Fruit fly (Drosophila melanogaster) whole organism, embryonic: ENCODE measurements around the gene Grik.
A peak's percentile ranks its signal among the peaks of the same experiment; 100 is the strongest.

Experiments used
- B-H1 ChIP-seq: fragments of 200-800 bp; sonication (Bioruptor generic); IDR thresholded peaks from 3 replicates; pipeline ENCODE4 v1.3.6; 2022; ENCODE audit warnings: missing biosample characterization, missing genetic modification characterization
- B-H2 ChIP-seq: fragments of 200-800 bp; sonication (Bioruptor generic); optimal IDR thresholded peaks from 2 replicates; lab custom pipeline; 2018; ENCODE audit warnings: missing biosample characterization, mild to moderate bottlenecking, missing genetic modification characterization
- CG10979 ChIP-seq: fragments of 200-800 bp; sonication (Bioruptor generic); optimal IDR thresholded peaks from 2 replicates; lab custom pipeline; 2018; ENCODE audit warnings: missing biosample characterization, mild to moderate bottlenecking, missing genetic modification characterization, moderate library complexity
- CG11085 ChIP-seq: fragments of 200-800 bp; sonication (Bioruptor generic); IDR thresholded peaks from 2 replicates; pipeline ENCODE4 v1.3.6; 2022; ENCODE audit warnings: missing biosample characterization, missing genetic modification characterization
- CG11398 ChIP-seq: fragments of 200-800 bp; sonication (Bioruptor generic); optimal IDR thresholded peaks from 2 replicates; lab custom pipeline; 2016; ENCODE audit warnings: missing biosample characterization, missing genetic modification characterization
- CG12155 ChIP-seq: fragments of 200-800 bp; sonication (Bioruptor generic); optimal IDR thresholded peaks from 3 replicates; lab custom pipeline; 2016; ENCODE audit warnings: missing biosample characterization, missing genetic modification characterization
- CG13894 ChIP-seq: fragments of 200-800 bp; sonication (Bioruptor generic); optimal IDR thresholded peaks from 3 replicates; lab custom pipeline; 2018; ENCODE audit warnings: missing biosample characterization, mild to moderate bottlenecking, missing genetic modification characterization, moderate library complexity
- CG14014 ChIP-seq: fragments of 200-800 bp; sonication (Bioruptor generic); IDR thresholded peaks from 2 replicates; pipeline ENCODE4 v1.3.6; 2022; ENCODE audit warnings: missing biosample characterization, missing genetic modification characterization
- CG14441 ChIP-seq: fragments of 200-800 bp; sonication (Bioruptor generic); IDR thresholded peaks from 2 replicates; pipeline ENCODE4 v1.3.6; 2022; ENCODE audit warnings: missing biosample characterization, missing genetic modification characterization
- CG14710 ChIP-seq: fragments of 200-800 bp; sonication (Bioruptor generic); optimal IDR thresholded peaks from 3 replicates; lab custom pipeline; 2019; ENCODE audit warnings: missing biosample characterization, mild to moderate bottlenecking, missing genetic modification characterization, moderate library complexity
- CG15269 ChIP-seq: fragments of 200-800 bp; sonication (Bioruptor generic); optimal IDR thresholded peaks from 2 replicates; lab custom pipeline; 2018; ENCODE audit warnings: missing biosample characterization, mild to moderate bottlenecking, missing genetic modification characterization, moderate library complexity
- CG17568 ChIP-seq: fragments of 200-800 bp; sonication (Bioruptor generic); optimal IDR thresholded peaks from 2 replicates; lab custom pipeline; 2018; ENCODE audit warnings: missing biosample characterization, mild to moderate bottlenecking, missing genetic modification characterization, moderate library complexity
- CG18599 ChIP-seq: fragments of 200-800 bp; sonication (Bioruptor generic); optimal IDR thresholded peaks from 3 replicates; lab custom pipeline; 2017; ENCODE audit warnings: missing biosample characterization, missing genetic modification characterization, mild to moderate bottlenecking, moderate library complexity, missing genetic modification reagents
- CG30403 ChIP-seq: fragments of 200-800 bp; sonication (Bioruptor generic); optimal IDR thresholded peaks from 3 replicates; lab custom pipeline; 2016; ENCODE audit warnings: missing biosample characterization, missing genetic modification characterization
- CG31365 ChIP-seq: fragments of 200-800 bp; sonication (Bioruptor generic); optimal IDR thresholded peaks from 2 replicates; lab custom pipeline; 2018; ENCODE audit warnings: missing biosample characterization, mild to moderate bottlenecking, missing genetic modification characterization
- CG3281 ChIP-seq: fragments of 200-800 bp; sonication (Bioruptor generic); optimal IDR thresholded peaks from 3 replicates; lab custom pipeline; 2017; ENCODE audit warnings: missing biosample characterization, mild to moderate bottlenecking, missing genetic modification characterization
- CG5180 ChIP-seq: fragments of 200-800 bp; sonication (Bioruptor generic); optimal IDR thresholded peaks from 3 replicates; lab custom pipeline; 2017; ENCODE audit warnings: missing biosample characterization, missing genetic modification characterization, mild to moderate bottlenecking, moderate library complexity, missing genetic modification reagents
- CG7839 ChIP-seq: fragments of 200-800 bp; sonication (Bioruptor generic); optimal IDR thresholded peaks from 3 replicates; lab custom pipeline; 2018; ENCODE audit warnings: missing biosample characterization, mild to moderate bottlenecking, missing genetic modification characterization, moderate library complexity
- D19B ChIP-seq: fragments of 200-800 bp; sonication (Bioruptor generic); optimal IDR thresholded peaks from 2 replicates; lab custom pipeline; 2017; ENCODE audit warnings: missing biosample characterization, mild to moderate bottlenecking, missing genetic modification characterization
- Dbx ChIP-seq: fragments of 200-800 bp; sonication (Bioruptor generic); IDR thresholded peaks from 3 replicates; pipeline ENCODE4 v1.3.6; 2022; ENCODE audit warnings: missing biosample characterization, missing genetic modification characterization
- Doc3 ChIP-seq: fragments of 200-800 bp; sonication (Bioruptor generic); IDR thresholded peaks from 3 replicates; pipeline ENCODE4 v1.3.6; 2022; ENCODE audit warnings: missing biosample characterization, missing genetic modification characterization; ENCODE audit not compliant: partially characterized antibody
- Dp ChIP-seq: fragments of 200-800 bp; sonication (Bioruptor generic); optimal IDR thresholded peaks from 2 replicates; lab custom pipeline; 2018; ENCODE audit warnings: missing biosample characterization, mild to moderate bottlenecking, missing genetic modification characterization, moderate library complexity
- Eip74EF ChIP-seq, 2 experiments: fragments of 200-800 bp in 1 of 2; fragments of >200 bp in 1 of 2; sonication (Bioruptor generic) in 1 of 2; optimal IDR thresholded peaks; 2 replicates each; lab custom pipeline; 2017 to 2019; ENCODE audit warnings: missing biosample characterization in 2 of 2, missing genetic modification characterization in 2 of 2, mild to moderate bottlenecking in 1 of 2, moderate library complexity in 1 of 2
- GATAe ChIP-seq: fragments of 200-800 bp; sonication (Bioruptor generic); conservative IDR thresholded peaks from 2 replicates; pipeline ENCODE4 v1.3.6; 2022; ENCODE audit warnings: missing biosample characterization, missing genetic modification characterization
- HLH4C ChIP-seq: fragments of 200-800 bp; sonication (Bioruptor generic); IDR thresholded peaks from 3 replicates; pipeline ENCODE4 v1.3.6; 2022; ENCODE audit warnings: missing biosample characterization, missing genetic modification characterization; ENCODE audit not compliant: partially characterized antibody
- HmgZ ChIP-seq: fragments of 200-800 bp; sonication (Bioruptor generic); optimal IDR thresholded peaks from 2 replicates; lab custom pipeline; 2018; ENCODE audit warnings: missing biosample characterization, mild to moderate bottlenecking, missing genetic modification characterization
- Hmr ChIP-seq: fragments of 200-800 bp; sonication (Bioruptor generic); optimal IDR thresholded peaks from 3 replicates; lab custom pipeline; 2017; ENCODE audit warnings: mild to moderate bottlenecking, missing biosample characterization, missing genetic modification reagents, missing genetic modification characterization
- Lpt ChIP-seq: fragments of >200 bp; optimal IDR thresholded peaks from 2 replicates; lab custom pipeline; 2018; ENCODE audit warnings: missing biosample characterization, missing genetic modification characterization
- NC2β ChIP-seq: fragments of 200-800 bp; sonication (Bioruptor generic); optimal IDR thresholded peaks from 2 replicates; lab custom pipeline; 2016; ENCODE audit warnings: missing biosample characterization, missing genetic modification characterization
- NFAT ChIP-seq: fragments of 200-800 bp; sonication (Bioruptor generic); IDR thresholded peaks from 2 replicates; pipeline ENCODE4 v1.3.6; 2022; ENCODE audit warnings: missing biosample characterization, missing genetic modification characterization
- Ravus ChIP-seq: fragments of 200-800 bp; sonication (Bioruptor generic); IDR thresholded peaks from 2 replicates; pipeline ENCODE4 v1.3.6; 2022; ENCODE audit warnings: missing biosample characterization, missing genetic modification characterization
- Xrp1 ChIP-seq: fragments of 200-800 bp; sonication (Bioruptor generic); IDR thresholded peaks from 2 replicates; pipeline ENCODE4 v1.3.6; 2022; ENCODE audit warnings: missing biosample characterization, missing genetic modification characterization
- az2 ChIP-seq: fragments of 200-800 bp; sonication (Bioruptor generic); optimal IDR thresholded peaks from 3 replicates; lab custom pipeline; 2016; ENCODE audit warnings: missing biosample characterization, missing genetic modification characterization
- br ChIP-seq: fragments of >200 bp; optimal IDR thresholded peaks from 2 replicates; lab custom pipeline; 2017
- chm ChIP-seq: fragments of 200-800 bp; sonication (Bioruptor generic); IDR thresholded peaks from 2 replicates; pipeline ENCODE4 v1.3.6; 2022; ENCODE audit warnings: missing biosample characterization, missing genetic modification characterization
- dysf ChIP-seq: fragments of 200-800 bp; sonication (Bioruptor generic); IDR thresholded peaks from 3 replicates; pipeline ENCODE4 v1.3.6; 2022; ENCODE audit warnings: missing biosample characterization, missing genetic modification characterization
- ewg ChIP-seq: fragments of 200-800 bp; sonication (Bioruptor generic); optimal IDR thresholded peaks from 3 replicates; lab custom pipeline; 2017; ENCODE audit warnings: mild to moderate bottlenecking, missing biosample characterization, missing genetic modification reagents, missing genetic modification characterization
- gfzf ChIP-seq: fragments of 200-800 bp; sonication (Bioruptor generic); optimal IDR thresholded peaks from 2 replicates; lab custom pipeline; 2016; ENCODE audit warnings: missing biosample characterization, mild to moderate bottlenecking, missing genetic modification characterization, moderate library complexity
- gt ChIP-seq: fragments of 200-800 bp; sonication (Bioruptor generic); IDR thresholded peaks from 2 replicates; pipeline ENCODE4 v1.3.6; 2022; ENCODE audit warnings: missing biosample characterization, missing genetic modification characterization
- insv ChIP-seq, 2 experiments: fragments of 200-800 bp; sonication (Bioruptor generic); optimal IDR thresholded peaks; 3 replicates each; lab custom pipeline; 2016 to 2018; ENCODE audit warnings: missing biosample characterization in 2 of 2, missing genetic modification characterization in 2 of 2
- pan ChIP-seq, 4 experiments: fragments of >200 bp in 3 of 4; fragments of 200-800 bp in 1 of 4; sonication (Bioruptor generic) in 1 of 4; optimal IDR thresholded peaks in 3 of 4; IDR thresholded peaks in 1 of 4; 2 replicates each; pipeline versions ENCODE4 v1.3.6 to Lab custom; 2017 to 2022; ENCODE audit warnings: missing biosample characterization in 2 of 4, missing genetic modification characterization in 2 of 4, mixed read lengths in 1 of 4
- phol ChIP-seq: fragments of 200-800 bp; sonication (Bioruptor generic); optimal IDR thresholded peaks from 3 replicates; lab custom pipeline; 2018; ENCODE audit warnings: missing biosample characterization, mild to moderate bottlenecking, missing genetic modification characterization, moderate library complexity
- salm ChIP-seq: fragments of 200-800 bp; sonication (Bioruptor generic); optimal IDR thresholded peaks from 2 replicates; lab custom pipeline; 2018; ENCODE audit warnings: missing biosample characterization, mild to moderate bottlenecking, missing genetic modification characterization
- sc ChIP-seq, 3 experiments: fragments of >200 bp in 2 of 3; fragments of 200-800 bp in 1 of 3; sonication (Bioruptor generic) in 1 of 3; optimal IDR thresholded peaks; 2 replicates in 2 of 3; 3 replicates in 1 of 3; lab custom pipeline; 2017; ENCODE audit warnings: mild to moderate bottlenecking in 1 of 3, missing biosample characterization in 1 of 3, missing genetic modification characterization in 1 of 3, missing genetic modification reagents in 1 of 3
- slou ChIP-seq: fragments of 200-800 bp; sonication (Bioruptor generic); optimal IDR thresholded peaks from 3 replicates; lab custom pipeline; 2016; ENCODE audit warnings: missing biosample characterization, missing genetic modification characterization
- sug ChIP-seq: fragments of 200-800 bp; optimal IDR thresholded peaks from 2 replicates; lab custom pipeline; 2019; ENCODE audit warnings: missing biosample characterization, mild to moderate bottlenecking, missing genetic modification characterization, moderate library complexity
- tll ChIP-seq, 2 experiments: fragments of 200-800 bp in 1 of 2; fragments of >200 bp in 1 of 2; sonication (Bioruptor generic) in 1 of 2; optimal IDR thresholded peaks; 2 replicates each; lab custom pipeline; 2017 to 2019; ENCODE audit warnings: missing biosample characterization in 2 of 2, missing genetic modification characterization in 2 of 2, mild to moderate bottlenecking in 1 of 2, moderate library complexity in 1 of 2
- vvl ChIP-seq: fragments of 200-800 bp; sonication (Bioruptor generic); IDR thresholded peaks from 2 replicates; pipeline ENCODE4 v1.3.6; 2022; ENCODE audit warnings: missing biosample characterization, missing genetic modification characterization
- zfh1 ChIP-seq: fragments of 200-800 bp; sonication (Bioruptor generic); IDR thresholded peaks from 3 replicates; pipeline ENCODE4 v1.3.6; 2022; ENCODE audit warnings: missing biosample characterization, missing genetic modification characterization

Grik gene

dm6 chr3R:20947991-20948407, 46.2 kb downstream of the Grik start (continued):
- TF ChIP-seq CG10979 (tag; lab: Kevin White, UChicago) (peak; percentile 69), tll (GFP tag; optimal IDR thresholded peaks at IDR 0.05; lab: Kevin White, UChicago) (no peak), slou (peak; percentile 25), br (lab: Kevin White, UChicago) (no peak), CG11085 (no peak), ewg (GFP tag; lab: Kevin White, UChicago) (no peak), D19B (no peak), gt (GFP tag; lab: Robert Waterston, UW) (no peak), gfzf (GFP tag; lab: Kevin White, UChicago) (peak; percentile 28), Ravus (GFP tag; lab: Robert Waterston, UW) (no peak), Hmr (GFP tag; lab: Kevin White, UChicago) (peak; percentile 61), CG7839 (tag; lab: Kevin White, UChicago) (peak; percentile 12), CG31365 (tag; lab: Kevin White, UChicago) (peak; percentile 39), sug (peak; percentile 41), phol (no peak), zfh1 (GFP tag; lab: Robert Waterston, UW) (peak; percentile 7; the same call in 1 of the 3 replicates), vvl (GFP tag; lab: Robert Waterston, UW) (peak; percentile 82), CG17568 (GFP tag; lab: Kevin White, UChicago) (no peak), NFAT (GFP tag; lab: Robert Waterston, UW) (peak; percentile 77), B-H1 (GFP tag; lab: Robert Waterston, UW) (no peak), az2 (peak; percentile 5), CG14441 (GFP tag; lab: Robert Waterston, UW) (peak; percentile 34; the same call in 1 of the 2 replicates), Dp (GFP tag; lab: Kevin White, UChicago) (peak; percentile 48), CG15269 (tag; lab: Kevin White, UChicago) (no peak), CG14014 (GFP tag; lab: Robert Waterston, UW) (no peak), CG18599 (GFP tag; lab: Kevin White, UChicago) (no peak), Lpt (no peak), CG14710 (tag; lab: Kevin White, UChicago) (no peak), Xrp1 (GFP tag; lab: Robert Waterston, UW) (no peak), NC2β (GFP tag; lab: Kevin White, UChicago) (peak; percentile 52), CG12155 (GFP tag; lab: Kevin White, UChicago) (no peak), CG13894 (tag; lab: Kevin White, UChicago) (peak; percentile 3), Dbx (peak; percentile 63; the same call in 2 of the 3 replicates), B-H2 (GFP tag; lab: Kevin White, UChicago) (peak; percentile 60), sc (optimal IDR thresholded peaks at IDR 0.05; lab: Kevin White, UChicago) (no peak), sc (GFP tag; optimal IDR thresholded peaks at IDR 0.05; lab: Kevin White, UChicago) (no peak), GATAe (GFP tag; lab: Robert Waterston, UW) (no peak), CG11398 (GFP tag; lab: Kevin White, UChicago) (no peak), CG5180 (GFP tag; lab: Kevin White, UChicago) (no peak), CG3281 (no peak), insv (GFP tag; optimal IDR thresholded peaks at IDR 0.05; lab: Kevin White, UChicago) (peak in 1 of 2 experiments; percentile 58), Doc3 (GFP tag; lab: Robert Waterston, UW) (no peak), salm (tag; lab: Kevin White, UChicago) (no peak), Eip74EF (GFP tag; optimal IDR thresholded peaks at IDR 0.05; lab: Kevin White, UChicago) (no peak), chm (GFP tag; lab: Robert Waterston, UW) (no peak), HLH4C (GFP tag; lab: Robert Waterston, UW) (no peak), CG30403 (GFP tag; lab: Kevin White, UChicago) (peak; percentile 11), pan (optimal IDR thresholded peaks at IDR 0.05; lab: Kevin White, UChicago) (no peak), pan (GFP tag; optimal IDR thresholded peaks at IDR 0.05 in 1 of 2, IDR thresholded peaks at IDR 0.05 in 1 of 2) (peak in 1 of 2 experiments; percentile 33), dysf (peak; percentile 56), HmgZ (tag; lab: Kevin White, UChicago) (peak; percentile 78)
